Worm (Caenorhabditis elegans) whole organism, L1 larva: ENCODE results near the gene sfrp-1.

Experiments used
- C16A3.4 ChIP-seq: fragments of 150-350 bp; optimal IDR thresholded peaks from 2 replicates; lab custom pipeline; 2014; ENCODE audit warnings: missing biosample characterization, missing genetic modification characterization
- Y116A8C.19 ChIP-seq: sonication (generic microtip); optimal IDR thresholded peaks from 2 replicates; lab custom pipeline; 2016; ENCODE audit warnings: missing compliant biosample characterization, missing genetic modification characterization, borderline replicate concordance
- alr-1 ChIP-seq: fragments of 200-800 bp; sonication (Bioruptor generic); optimal IDR thresholded peaks from 2 replicates; lab custom pipeline; 2018; ENCODE audit warnings: borderline replicate concordance, mild to moderate bottlenecking, missing genetic modification characterization, missing compliant biosample characterization
- ama-1 ChIP-seq: fragments of 150-350 bp; optimal IDR thresholded peaks from 2 replicates; lab custom pipeline; 2014
- blmp-1 ChIP-seq: fragments of 150-350 bp; optimal IDR thresholded peaks from 2 replicates; lab custom pipeline; 2014; ENCODE audit warnings: missing biosample characterization, missing genetic modification characterization
- ceh-8 ChIP-seq: fragments of 200-800 bp; sonication (Bioruptor generic); optimal IDR thresholded peaks from 2 replicates; lab custom pipeline; 2018; ENCODE audit warnings: mild to moderate bottlenecking, missing genetic modification characterization, moderate library complexity, missing compliant biosample characterization
- ceh-88 ChIP-seq: fragments of 200-800 bp; sonication (Bioruptor generic); IDR thresholded peaks from 2 replicates; pipeline ENCODE4 v1.3.6; 2022; ENCODE audit warnings: missing genetic modification characterization, missing compliant biosample characterization
- ceh-90 ChIP-seq: sonication (generic microtip); optimal IDR thresholded peaks from 2 replicates; lab custom pipeline; 2016; ENCODE audit warnings: missing genetic modification characterization, missing compliant biosample characterization
- ces-1 ChIP-seq: fragments of 150-350 bp; optimal IDR thresholded peaks from 2 replicates; lab custom pipeline; 2014; ENCODE audit warnings: missing biosample characterization, missing genetic modification reagents, missing genetic modification characterization
- egl-13 ChIP-seq: sonication (generic microtip); optimal IDR thresholded peaks from 2 replicates; lab custom pipeline; 2016; ENCODE audit warnings: missing genotype, missing genetic modification reagents, missing genetic modification characterization, missing compliant biosample characterization
- egl-27 ChIP-seq, 2 experiments: fragments of 150-350 bp in 1 of 2; sonication (generic microtip); optimal IDR thresholded peaks; 3 replicates each; lab custom pipeline; 2017 to 2018; ENCODE audit warnings: missing biosample characterization in 2 of 2, missing genetic modification characterization in 2 of 2, missing genetic modification reagents in 2 of 2
- elt-3 ChIP-seq, 6 experiments: fragments of 150-350 bp in 1 of 6; sonication (generic microtip); optimal IDR thresholded peaks; 2 replicates each; lab custom pipeline; 2017 to 2018; ENCODE audit warnings: missing biosample characterization in 6 of 6, missing genetic modification characterization in 6 of 6, inconsistent platforms in 1 of 6
- fkh-10 ChIP-seq: sonication (generic microtip); optimal IDR thresholded peaks from 2 replicates; lab custom pipeline; 2017; ENCODE audit warnings: missing biosample characterization, missing genetic modification reagents, missing genetic modification characterization
- hlh-17 ChIP-seq: fragments of 200-800 bp; sonication (Bioruptor generic); optimal IDR thresholded peaks from 2 replicates; lab custom pipeline; 2018; ENCODE audit warnings: missing genetic modification characterization, mild to moderate bottlenecking, missing compliant biosample characterization, moderate library complexity, borderline replicate concordance
- hlh-4 ChIP-seq: sonication (generic microtip); optimal IDR thresholded peaks from 2 replicates; lab custom pipeline; 2016; ENCODE audit warnings: mild to moderate bottlenecking, missing genetic modification characterization, missing compliant biosample characterization
- hpl-2 ChIP-seq: fragments of 150-350 bp; optimal IDR thresholded peaks from 2 replicates; lab custom pipeline; 2014; ENCODE audit warnings: missing biosample characterization, missing genetic modification reagents, missing genetic modification characterization
- irx-1 ChIP-seq: sonication (generic microtip); optimal IDR thresholded peaks from 2 replicates; lab custom pipeline; 2016; ENCODE audit warnings: missing genetic modification characterization, missing compliant biosample characterization
- isw-1 ChIP-seq: fragments of 200-800 bp; sonication (Bioruptor generic); IDR thresholded peaks from 2 replicates; pipeline ENCODE4 v1.3.6; 2022; ENCODE audit warnings: missing genetic modification characterization, missing compliant biosample characterization
- jun-1 ChIP-seq: fragments of 150-350 bp; optimal IDR thresholded peaks from 2 replicates; lab custom pipeline; 2014; ENCODE audit warnings: missing biosample characterization, missing genetic modification reagents, missing genetic modification characterization
- lin-35 ChIP-seq, 2 experiments: fragments of 150-350 bp; optimal IDR thresholded peaks; 2 replicates each; lab custom pipeline; 2014; ENCODE audit warnings: missing biosample characterization in 2 of 2, missing genetic modification characterization in 2 of 2, missing genetic modification reagents in 2 of 2
- lin-39 ChIP-seq: fragments of 150-350 bp; optimal IDR thresholded peaks from 2 replicates; lab custom pipeline; 2014; ENCODE audit warnings: missing biosample characterization, missing genetic modification reagents, missing genetic modification characterization
- lir-3 ChIP-seq: sonication (generic microtip); optimal IDR thresholded peaks from 2 replicates; lab custom pipeline; 2016; ENCODE audit warnings: mild to moderate bottlenecking, missing genetic modification characterization, moderate library complexity, missing compliant biosample characterization; ENCODE audit not compliant: poor library complexity
- lsy-2 ChIP-seq, 2 experiments: fragments of 150-350 bp; optimal IDR thresholded peaks; 2 replicates each; lab custom pipeline; 2014; ENCODE audit warnings: missing biosample characterization in 2 of 2, missing genetic modification characterization in 2 of 2
- mab-9 ChIP-seq: fragments of 200-800 bp; sonication (Bioruptor generic); IDR thresholded peaks from 2 replicates; pipeline ENCODE4 v1.3.6; 2022; ENCODE audit warnings: missing genetic modification reagents, missing genetic modification characterization, missing compliant biosample characterization
- mdl-1 ChIP-seq, 2 experiments: fragments of 150-350 bp; optimal IDR thresholded peaks; 2 replicates each; lab custom pipeline; 2014 to 2017; ENCODE audit warnings: missing biosample characterization in 2 of 2, missing genetic modification characterization in 2 of 2, inconsistent platforms in 1 of 2
- nhr-11 ChIP-seq: fragments of 150-350 bp; optimal IDR thresholded peaks from 2 replicates; lab custom pipeline; 2014; ENCODE audit warnings: missing biosample characterization, missing genetic modification characterization
- nhr-12 ChIP-seq: sonication (generic microtip); optimal IDR thresholded peaks from 2 replicates; lab custom pipeline; 2017; ENCODE audit warnings: missing biosample characterization, missing genetic modification characterization
- nhr-20 ChIP-seq: sonication (generic microtip); optimal IDR thresholded peaks from 2 replicates; lab custom pipeline; 2016; ENCODE audit warnings: mild to moderate bottlenecking, missing genetic modification characterization, missing compliant biosample characterization
- nhr-77 ChIP-seq: fragments of 150-350 bp; optimal IDR thresholded peaks from 2 replicates; lab custom pipeline; 2014; ENCODE audit warnings: missing biosample characterization, missing genetic modification characterization
- nhr-84 ChIP-seq: sonication (generic microtip); optimal IDR thresholded peaks from 2 replicates; lab custom pipeline; 2017; ENCODE audit warnings: missing biosample characterization, missing genetic modification characterization
- nhr-90 ChIP-seq: sonication (generic microtip); optimal IDR thresholded peaks from 2 replicates; lab custom pipeline; 2016; ENCODE audit warnings: mild to moderate bottlenecking, missing genetic modification characterization, missing compliant biosample characterization; ENCODE audit not compliant: poor library complexity
- pag-3 ChIP-seq: sonication (generic microtip); optimal IDR thresholded peaks from 2 replicates; lab custom pipeline; 2017; ENCODE audit warnings: missing genetic modification characterization, mild to moderate bottlenecking, missing compliant biosample characterization, antibody characterized with exemption, borderline replicate concordance; ENCODE audit not compliant: insufficient read depth
- snpc-4 ChIP-seq: fragments of 150-350 bp; optimal IDR thresholded peaks from 2 replicates; lab custom pipeline; 2014; ENCODE audit warnings: missing biosample characterization, missing genetic modification characterization
- tbx-2 ChIP-seq: sonication (generic microtip); optimal IDR thresholded peaks from 2 replicates; lab custom pipeline; 2016; ENCODE audit warnings: missing genetic modification characterization, missing compliant biosample characterization
- tlp-1 ChIP-seq: fragments of 150-350 bp; optimal IDR thresholded peaks from 2 replicates; lab custom pipeline; 2014; ENCODE audit warnings: missing biosample characterization, missing genetic modification characterization
- unc-130 ChIP-seq: fragments of 150-350 bp; optimal IDR thresholded peaks from 2 replicates; lab custom pipeline; 2017; ENCODE audit warnings: missing biosample characterization, missing genetic modification characterization, inconsistent platforms
- unc-62 ChIP-seq: fragments of 150-350 bp; optimal IDR thresholded peaks from 2 replicates; lab custom pipeline; 2014; ENCODE audit warnings: missing biosample characterization, missing genetic modification reagents, missing genetic modification characterization
- unc-98 ChIP-seq: fragments of 200-800 bp; sonication (Bioruptor generic); IDR thresholded peaks from 2 replicates; pipeline ENCODE4 v1.3.6; 2022; ENCODE audit warnings: missing genetic modification characterization, missing compliant biosample characterization
- vab-15 ChIP-seq: sonication (generic microtip); optimal IDR thresholded peaks from 2 replicates; lab custom pipeline; 2017; ENCODE audit warnings: missing genotype, mild to moderate bottlenecking, missing genetic modification characterization, missing compliant biosample characterization
- xbp-1 ChIP-seq: sonication (generic microtip); optimal IDR thresholded peaks from 2 replicates; lab custom pipeline; 2016; ENCODE audit warnings: missing genetic modification characterization, missing compliant biosample characterization
- zag-1 ChIP-seq: fragments of 150-350 bp; optimal IDR thresholded peaks from 2 replicates; lab custom pipeline; 2014; ENCODE audit warnings: missing biosample characterization, missing genetic modification characterization
- zip-4 ChIP-seq: fragments of 200-800 bp; sonication (Bioruptor generic); optimal IDR thresholded peaks from 2 replicates; lab custom pipeline; 2018; ENCODE audit warnings: mild to moderate bottlenecking, missing genetic modification characterization, moderate library complexity, missing compliant biosample characterization
- ztf-11 ChIP-seq, 2 experiments: sonication (generic microtip); optimal IDR thresholded peaks; 2 replicates each; lab custom pipeline; 2016 to 2017; ENCODE audit warnings: missing genetic modification characterization in 2 of 2, missing biosample characterization in 1 of 2, missing compliant biosample characterization in 1 of 2
- ztf-4 ChIP-seq: fragments of 150-350 bp; optimal IDR thresholded peaks from 2 replicates; lab custom pipeline; 2014; ENCODE audit warnings: missing biosample characterization, missing genetic modification characterization

Gene sfrp-1

DNA sequence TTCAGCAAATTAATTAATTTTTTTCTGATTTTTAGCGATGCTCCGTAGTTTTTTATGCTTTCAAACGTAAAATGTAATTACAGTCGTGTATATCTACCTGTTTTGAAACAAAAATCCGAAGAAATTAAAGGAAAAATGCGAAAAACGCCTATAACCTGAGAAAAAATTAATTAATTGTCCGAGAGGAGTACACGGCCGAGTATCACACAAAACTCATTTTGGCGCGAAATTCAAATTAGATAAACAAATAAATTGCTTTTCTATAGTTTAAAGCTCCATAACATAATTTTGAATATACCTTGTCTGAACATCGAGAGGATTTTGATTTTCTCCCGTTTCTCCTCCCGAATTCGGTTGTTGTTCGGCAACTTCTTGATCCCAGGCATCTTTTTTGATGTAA, 32.7 kb downstream of the sfrp-1 start (continued):
- TF ChIP-seq nhr-90 (tag; lab: Kevin White, UChicago) (peak; percentile 57), hlh-4 (no peak), unc-98 (GFP tag; lab: Robert Waterston, UW) (no peak), zip-4 (GFP tag; lab: Kevin White, UChicago) (no peak), jun-1 (no peak), lir-3 (tag; lab: Kevin White, UChicago) (peak; percentile 57), egl-13 (tag; lab: Kevin White, UChicago) (peak; percentile 32), nhr-11 (tag; lab: Kevin White, UChicago) (no peak), egl-27 (tag; optimal IDR thresholded peaks at IDR 0.05; lab: Kevin White, UChicago) (no peak), mdl-1 (tag; optimal IDR thresholded peaks at IDR 0.05; lab: Kevin White, UChicago) (no peak), unc-130 (tag; lab: Kevin White, UChicago) (no peak), tbx-2 (tag; lab: Kevin White, UChicago) (peak; percentile 7), lin-39 (no peak), lsy-2 (tag; optimal IDR thresholded peaks at IDR 0.05; lab: Kevin White, UChicago) (peak in 1 of 2 experiments; percentile 52), irx-1 (peak; percentile 59), ceh-8 (GFP tag; lab: Kevin White, UChicago) (no peak), alr-1 (no peak), zag-1 (tag; lab: Kevin White, UChicago) (no peak), elt-3 (tag; optimal IDR thresholded peaks at IDR 0.05; lab: Kevin White, UChicago) (no peak), lin-35 (GFP tag; optimal IDR thresholded peaks at IDR 0.05; lab: Kevin White, UChicago) (peak; percentile 75 to 91), ztf-4 (tag; lab: Kevin White, UChicago) (no peak), hlh-17 (GFP tag; lab: Kevin White, UChicago) (no peak), mab-9 (GFP tag; lab: Robert Waterston, UW) (no peak), Y116A8C.19 (tag; lab: Kevin White, UChicago) (no peak), fkh-10 (no peak), pag-3 (tag; lab: Kevin White, UChicago) (no peak), ceh-88 (GFP tag; lab: Robert Waterston, UW) (no peak), xbp-1 (tag; lab: Kevin White, UChicago) (peak; percentile 2), blmp-1 (no peak), nhr-77 (tag; lab: Kevin White, UChicago) (no peak), C16A3.4 (tag; lab: Kevin White, UChicago) (no peak), ces-1 (GFP tag; lab: Kevin White, UChicago) (no peak), nhr-84 (tag; lab: Kevin White, UChicago) (no peak), unc-62 (GFP tag; lab: Kevin White, UChicago) (no peak), isw-1 (GFP tag; lab: Robert Waterston, UW) (no peak), nhr-12 (tag; lab: Kevin White, UChicago) (no peak), snpc-4 (tag; lab: Kevin White, UChicago) (no peak), nhr-20 (tag; lab: Kevin White, UChicago) (peak; percentile 22), ama-1 (no peak), tlp-1 (tag; lab: Kevin White, UChicago) (no peak), hpl-2 (GFP tag; lab: Kevin White, UChicago) (no peak), vab-15 (tag; lab: Kevin White, UChicago) (no peak), ztf-11 (tag; optimal IDR thresholded peaks at IDR 0.05; lab: Kevin White, UChicago) (peak in 1 of 2 experiments; percentile 8), ceh-90 (peak; percentile 77)
